Fruit fly (Drosophila melanogaster) whole organism, wandering third instar larva: Measurements from ENCODE around the gene CG43342.

Experiments used
- Abd-B ChIP-seq: fragments of >200 bp; optimal IDR thresholded peaks from 2 replicates; lab custom pipeline; 2017; ENCODE audit warnings: missing biosample characterization, missing genetic modification characterization
- CG32264 ChIP-seq: fragments of 200-800 bp; sonication (Bioruptor generic); optimal IDR thresholded peaks from 2 replicates; lab custom pipeline; 2016; ENCODE audit warnings: missing biosample characterization, missing genetic modification characterization
- CG9705 ChIP-seq: fragments of 200-800 bp; sonication (Bioruptor generic); optimal IDR thresholded peaks from 2 replicates; lab custom pipeline; 2018; ENCODE audit warnings: missing biosample characterization, mild to moderate bottlenecking, missing genetic modification characterization
- CrebA ChIP-seq: fragments of 200-800 bp; sonication (Bioruptor generic); optimal IDR thresholded peaks from 2 replicates; lab custom pipeline; 2016; ENCODE audit warnings: missing biosample characterization, mild to moderate bottlenecking, missing genetic modification characterization, borderline replicate concordance
- Dfd ChIP-seq: fragments of >200 bp; optimal IDR thresholded peaks from 2 replicates; lab custom pipeline; 2017; ENCODE audit warnings: missing biosample characterization, missing genetic modification characterization
- Dif ChIP-seq: fragments of 200-275, 200-300 bp; sonication (Bioruptor generic); optimal IDR thresholded peaks from 2 replicates; lab custom pipeline; 2018; ENCODE audit warnings: missing biosample characterization, missing genetic modification characterization; ENCODE audit not compliant: partially characterized antibody
- GATAd ChIP-seq: sonication (Bioruptor generic); optimal IDR thresholded peaks from 2 replicates; lab custom pipeline; 2016; ENCODE audit warnings: missing biosample characterization, missing genetic modification characterization
- HLH106 ChIP-seq: fragments of 200-800 bp; optimal IDR thresholded peaks from 3 replicates; lab custom pipeline; 2019; ENCODE audit warnings: missing biosample characterization, mild to moderate bottlenecking, missing genetic modification characterization, moderate library complexity
- Hnf4 ChIP-seq: fragments of 200-800 bp; sonication (Bioruptor generic); optimal IDR thresholded peaks from 2 replicates; lab custom pipeline; 2016; ENCODE audit warnings: missing biosample characterization, mild to moderate bottlenecking, missing genetic modification characterization
- Hr78 ChIP-seq: fragments of >200 bp; optimal IDR thresholded peaks from 2 replicates; lab custom pipeline; 2017; ENCODE audit warnings: missing biosample characterization, missing genetic modification characterization
- Hr83 ChIP-seq: fragments of 200-300 bp; sonication (Bioruptor generic); optimal IDR thresholded peaks from 2 replicates; lab custom pipeline; 2016; ENCODE audit warnings: missing biosample characterization, mild to moderate bottlenecking, missing genetic modification characterization, moderate library complexity; ENCODE audit not compliant: poor library complexity, severe bottlenecking
- Jra ChIP-seq: sonication (Bioruptor generic); optimal IDR thresholded peaks from 2 replicates; lab custom pipeline; 2016; ENCODE audit warnings: missing biosample characterization, missing genetic modification characterization
- Mio ChIP-seq: sonication (Bioruptor generic); optimal IDR thresholded peaks from 2 replicates; lab custom pipeline; 2016; ENCODE audit warnings: missing biosample characterization, missing genetic modification characterization
- Myc ChIP-seq: fragments of >200 bp; optimal IDR thresholded peaks from 2 replicates; lab custom pipeline; 2017
- N ChIP-seq: fragments of >200 bp; optimal IDR thresholded peaks from 2 replicates; lab custom pipeline; 2018; ENCODE audit warnings: missing biosample characterization, missing external identifiers, missing genetic modification characterization
- OdsH ChIP-seq: fragments of 200-800 bp; sonication (Bioruptor generic); optimal IDR thresholded peaks from 2 replicates; lab custom pipeline; 2016; ENCODE audit warnings: missing biosample characterization, mild to moderate bottlenecking, missing genetic modification characterization
- Rel ChIP-seq, 2 experiments: fragments of 200-800 bp; sonication (Bioruptor generic) in 1 of 2; optimal IDR thresholded peaks; 2 replicates in 1 of 2; 3 replicates in 1 of 2; lab custom pipeline; 2016 to 2019; ENCODE audit warnings: mild to moderate bottlenecking in 2 of 2, missing biosample characterization in 2 of 2, missing genetic modification characterization in 2 of 2, moderate library complexity in 1 of 2
- Sp1 ChIP-seq: fragments of 200-800 bp; sonication (Bioruptor generic); optimal IDR thresholded peaks from 3 replicates; lab custom pipeline; 2019; ENCODE audit warnings: missing biosample characterization, mild to moderate bottlenecking, missing genetic modification characterization, moderate library complexity
- Vsx2 ChIP-seq: fragments of 200-300, 225-300 bp; sonication (Bioruptor generic); optimal IDR thresholded peaks from 2 replicates; lab custom pipeline; 2018; ENCODE audit warnings: missing biosample characterization, missing genetic modification characterization; ENCODE audit not compliant: partially characterized antibody
- br ChIP-seq: fragments of 200-800 bp; sonication (Bioruptor generic); optimal IDR thresholded peaks from 2 replicates; lab custom pipeline; 2016; ENCODE audit warnings: missing biosample characterization, missing genetic modification characterization
- brk ChIP-seq: fragments of 200-800 bp; sonication (Bioruptor generic); optimal IDR thresholded peaks from 2 replicates; lab custom pipeline; 2016; ENCODE audit warnings: missing biosample characterization, mild to moderate bottlenecking, missing genetic modification characterization
- dl ChIP-seq, 2 experiments: fragments of 175-275, 200-275 bp in 1 of 2; fragments of 200-275 bp in 1 of 2; sonication (Bioruptor generic); optimal IDR thresholded peaks; lab custom pipeline; 2018; ENCODE audit warnings: mild to moderate bottlenecking in 2 of 2, missing biosample characterization in 2 of 2, missing genetic modification characterization in 2 of 2, moderate library complexity in 2 of 2; ENCODE audit not compliant: partially characterized antibody in 2 of 2, insufficient read depth in 1 of 2
- dmrt93B ChIP-seq: fragments of 200-800 bp; sonication (Bioruptor generic); optimal IDR thresholded peaks from 2 replicates; lab custom pipeline; 2018; ENCODE audit warnings: missing biosample characterization, mild to moderate bottlenecking, missing genetic modification characterization
- dsf ChIP-seq: sonication (Bioruptor generic); optimal IDR thresholded peaks from 2 replicates; lab custom pipeline; 2016; ENCODE audit warnings: missing biosample characterization, missing genetic modification characterization, borderline replicate concordance
- ey ChIP-seq: fragments of 200-800 bp; sonication (Bioruptor generic); optimal IDR thresholded peaks from 2 replicates; lab custom pipeline; 2016; ENCODE audit warnings: missing biosample characterization, missing genetic modification characterization
- foxo ChIP-seq, 2 experiments: fragments of 200-800 bp; sonication (Bioruptor generic); optimal IDR thresholded peaks; 2 replicates in 1 of 2; 3 replicates in 1 of 2; lab custom pipeline; 2016 to 2017; ENCODE audit warnings: missing biosample characterization in 2 of 2, missing genetic modification characterization in 2 of 2
- fru ChIP-seq: fragments of 200-800 bp; sonication (Bioruptor generic); optimal IDR thresholded peaks from 3 replicates; lab custom pipeline; 2016; ENCODE audit warnings: missing biosample characterization, mild to moderate bottlenecking, missing genetic modification characterization
- h ChIP-seq: fragments of 200-800 bp; sonication (Bioruptor generic); optimal IDR thresholded peaks from 3 replicates; lab custom pipeline; 2016; ENCODE audit warnings: missing biosample characterization, mild to moderate bottlenecking, missing genetic modification characterization
- pan ChIP-seq: fragments of >200 bp; optimal IDR thresholded peaks from 2 replicates; lab custom pipeline; 2017
- psq ChIP-seq: fragments of 200-800 bp; sonication (Bioruptor generic); optimal IDR thresholded peaks from 3 replicates; lab custom pipeline; 2017; ENCODE audit warnings: missing biosample characterization, mild to moderate bottlenecking, missing genetic modification characterization, moderate library complexity
- rgr ChIP-seq: fragments of 200-800 bp; sonication (Bioruptor generic); optimal IDR thresholded peaks from 3 replicates; lab custom pipeline; 2016; ENCODE audit warnings: missing biosample characterization, mild to moderate bottlenecking, missing genetic modification characterization
- sage ChIP-seq: fragments of 200-800 bp; sonication (Bioruptor generic); optimal IDR thresholded peaks from 2 replicates; lab custom pipeline; 2016; ENCODE audit warnings: missing biosample characterization, mild to moderate bottlenecking, missing genetic modification characterization
- sv ChIP-seq: fragments of 200-800 bp; sonication (Bioruptor generic); optimal IDR thresholded peaks from 3 replicates; lab custom pipeline; 2016; ENCODE audit warnings: missing biosample characterization, missing genetic modification characterization
- tai ChIP-seq: sonication (Bioruptor generic); optimal IDR thresholded peaks from 2 replicates; lab custom pipeline; 2016; ENCODE audit warnings: missing biosample characterization, missing genetic modification characterization
- usp ChIP-seq: fragments of >200 bp; optimal IDR thresholded peaks from 2 replicates; lab custom pipeline; 2017; ENCODE audit warnings: missing biosample characterization, missing genetic modification characterization
- woc ChIP-seq: sonication (Bioruptor generic); optimal IDR thresholded peaks from 2 replicates; lab custom pipeline; 2016; ENCODE audit warnings: missing biosample characterization, mild to moderate bottlenecking, missing genetic modification characterization

Gene CG43342

DNA sequence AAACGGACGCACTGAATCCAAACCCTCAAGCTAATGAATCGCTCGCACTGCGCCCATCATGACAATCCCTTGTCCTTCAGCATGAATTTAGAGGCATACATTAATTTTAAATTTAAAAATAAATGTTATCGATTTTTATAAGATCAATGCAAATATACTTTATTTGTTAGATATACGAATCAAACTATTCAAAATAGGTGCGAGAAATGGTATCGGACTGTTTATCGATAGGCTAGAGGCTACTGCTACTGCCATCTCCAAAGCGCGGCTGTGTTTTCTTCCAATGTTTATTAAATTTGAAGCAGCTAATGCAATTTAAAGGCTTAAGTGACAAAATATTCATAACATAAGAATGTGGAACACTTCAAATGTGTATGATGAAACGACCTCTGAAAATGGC, at the start of gene CG43342:
CG43342 (plus strand) TSS at position 264 of the 400 bp plus-strand sequence.
- no peak for TF ChIP-seq Hr83 (GFP tag; lab: Kevin White, UChicago)
- TF ChIP-seq N (GFP tag; lab: Kevin White, UChicago), result no peak
- TF ChIP-seq, all 38 proteins: peak for 0

DNA sequence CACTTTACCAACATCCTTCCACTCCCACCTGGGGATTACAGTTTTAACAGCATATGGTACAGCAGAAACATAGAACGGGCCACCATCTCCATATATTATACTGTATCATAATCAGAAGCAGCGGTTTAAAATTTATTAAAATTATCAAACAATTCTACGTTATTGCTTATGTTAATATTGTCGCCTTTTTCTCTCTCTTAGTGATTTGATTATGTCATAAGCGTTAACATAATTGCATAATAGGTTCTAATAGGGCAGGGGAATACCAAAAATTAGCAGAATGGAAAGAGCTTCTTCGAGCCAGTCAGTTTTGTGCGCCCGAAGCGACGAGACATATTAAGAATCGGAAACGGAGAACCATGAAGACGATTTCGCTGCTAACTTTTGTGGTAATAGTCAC, 49.4 kb upstream of the CG43342 start, which contains the start of gene CG13862:
CG13862 (plus strand) TSS at position 301 of the 400 bp plus-strand sequence.
- TF ChIP-seq CG32264 (GFP tag; lab: Kevin White, UChicago) (no peak), Dif (GFP tag; lab: Kevin White, UChicago) (no peak), Sp1 (GFP tag; lab: Kevin White, UChicago) (no peak), Hr78 (no peak), h (GFP tag; lab: Kevin White, UChicago) (no peak), OdsH (GFP tag; lab: Kevin White, UChicago) (no peak), sage (GFP tag; lab: Kevin White, UChicago) (no peak), brk (GFP tag; lab: Kevin White, UChicago) (no peak), dl (GFP tag; optimal IDR thresholded peaks at IDR 0.05; lab: Kevin White, UChicago; ENCODE audit: insufficient read depth in 1 of 2, partially characterized antibody in 2 of 2) (no peak), Rel (GFP tag; optimal IDR thresholded peaks at IDR 0.05; lab: Kevin White, UChicago) (no peak), Rel (tag; optimal IDR thresholded peaks at IDR 0.05; lab: Kevin White, UChicago) (no peak), woc (GFP tag; lab: Kevin White, UChicago) (no peak), psq (no peak), dmrt93B (GFP tag; lab: Kevin White, UChicago) (no peak), foxo (GFP tag; optimal IDR thresholded peaks at IDR 0.05; lab: Kevin White, UChicago) (no peak), CrebA (GFP tag; lab: Kevin White, UChicago) (no peak), pan (lab: Kevin White, UChicago) (no peak), HLH106 (tag; lab: Kevin White, UChicago) (no peak), br (no peak), Dfd (GFP tag; lab: Kevin White, UChicago) (no peak), sv (GFP tag; lab: Kevin White, UChicago) (no peak)

DNA sequence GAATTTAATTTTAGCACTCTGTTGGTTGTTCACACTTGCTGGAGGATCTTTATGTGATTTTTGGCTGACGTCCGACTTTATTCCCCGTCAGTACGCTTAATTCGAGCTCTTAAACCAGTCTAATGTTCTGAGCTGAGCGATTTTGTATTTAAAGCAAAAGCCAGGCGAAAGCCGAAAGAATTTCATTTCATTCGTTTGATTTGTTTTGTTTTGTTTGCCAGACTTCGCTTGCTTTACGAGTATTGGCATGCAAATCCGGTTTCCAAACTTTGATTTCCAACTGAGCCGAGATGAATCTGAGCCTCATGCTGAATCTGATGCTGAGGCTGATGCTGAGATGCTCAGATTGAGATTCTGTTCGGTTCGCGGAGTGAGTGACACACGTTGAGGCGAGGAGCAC, 47.1 kb upstream of the CG43342 start, which contains the start of gene CG5391:
CG5391 (minus strand) TSS at position 101 of the 400 bp plus-strand sequence.
- TF ChIP-seq sv (GFP tag; lab: Kevin White, UChicago) (no peak), dl (GFP tag; optimal IDR thresholded peaks at IDR 0.05; lab: Kevin White, UChicago; ENCODE audit: insufficient read depth in 1 of 2, partially characterized antibody in 2 of 2) (no peak), Mio (GFP tag; lab: Kevin White, UChicago) (no peak), br (no peak), woc (GFP tag; lab: Kevin White, UChicago) (no peak), ey (no peak), dsf (GFP tag; lab: Kevin White, UChicago) (no peak), usp (no peak), Jra (no peak), pan (lab: Kevin White, UChicago) (no peak), Hr83 (GFP tag; lab: Kevin White, UChicago) (no peak), tai (GFP tag; lab: Kevin White, UChicago) (no peak), GATAd (GFP tag; lab: Kevin White, UChicago) (no peak)

DNA sequence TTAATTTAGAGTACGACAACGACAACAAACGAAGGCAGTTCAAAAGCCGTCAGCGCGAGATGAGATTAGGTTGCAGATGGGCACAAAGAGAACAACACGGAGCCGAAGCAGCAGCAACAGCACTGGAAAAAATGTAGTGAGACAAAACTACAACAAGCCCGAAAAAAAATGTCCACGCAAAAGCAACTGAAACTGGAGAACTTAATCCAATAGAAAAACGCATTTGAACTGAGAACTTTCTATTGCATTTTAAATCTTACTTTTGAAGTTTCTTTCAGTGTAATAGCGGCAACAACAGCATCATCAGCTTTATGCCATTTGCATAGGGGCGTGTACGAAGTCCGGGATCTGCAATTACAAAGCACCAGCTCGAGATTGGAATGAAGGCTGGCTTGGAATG, 41.6 kb upstream of the CG43342 start:
- TF ChIP-seq N (GFP tag; lab: Kevin White, UChicago) (no peak), usp (no peak), Myc (no peak), Sp1 (GFP tag; lab: Kevin White, UChicago) (peak; percentile 62), dmrt93B (GFP tag; lab: Kevin White, UChicago) (no peak), Vsx2 (GFP tag; lab: Kevin White, UChicago) (no peak), Hnf4 (GFP tag; lab: Kevin White, UChicago) (peak; percentile 55), brk (GFP tag; lab: Kevin White, UChicago) (no peak), foxo (GFP tag; optimal IDR thresholded peaks at IDR 0.05; lab: Kevin White, UChicago) (peak in 1 of 2 experiments; percentile 64), rgr (GFP tag; lab: Kevin White, UChicago) (peak; percentile 47), tai (GFP tag; lab: Kevin White, UChicago) (peak; percentile 33), OdsH (GFP tag; lab: Kevin White, UChicago) (peak; percentile 46), Abd-B (no peak), Dif (GFP tag; lab: Kevin White, UChicago) (no peak), br (peak; percentile 64), pan (lab: Kevin White, UChicago) (no peak), fru (peak; percentile 57), h (GFP tag; lab: Kevin White, UChicago) (peak; percentile 71), HLH106 (tag; lab: Kevin White, UChicago) (peak; percentile 64), CG9705 (GFP tag; lab: Kevin White, UChicago) (peak; percentile 17), woc (GFP tag; lab: Kevin White, UChicago) (peak; percentile 16), GATAd (GFP tag; lab: Kevin White, UChicago) (no peak), psq (peak; percentile 27), ey (peak; percentile 65)
